Worm (Caenorhabditis elegans) whole organism, L1 larva: ENCODE data around the gene H32C10.1.
A peak's percentile ranks its signal among the peaks of the same experiment; 100 is the strongest.

Source experiments
- C04F5.9 ChIP-seq: sonication (generic microtip); optimal IDR thresholded peaks from 2 replicates; lab custom pipeline; 2016; ENCODE audit warnings: missing genetic modification characterization, missing compliant biosample characterization
- C16A3.4 ChIP-seq: fragments of 150-350 bp; optimal IDR thresholded peaks from 2 replicates; lab custom pipeline; 2014; ENCODE audit warnings: missing biosample characterization, missing genetic modification characterization
- aha-1 ChIP-seq: fragments of 150-350 bp; optimal IDR thresholded peaks from 2 replicates; lab custom pipeline; 2014; ENCODE audit warnings: missing biosample characterization, missing genetic modification characterization
- blmp-1 ChIP-seq: fragments of 150-350 bp; optimal IDR thresholded peaks from 2 replicates; lab custom pipeline; 2014; ENCODE audit warnings: missing biosample characterization, missing genetic modification characterization
- ceh-82 ChIP-seq, 3 experiments: fragments of 150-350 bp in 1 of 3; sonication (generic microtip) in 2 of 3; optimal IDR thresholded peaks; 2 replicates each; lab custom pipeline; 2014 to 2017; ENCODE audit warnings: missing biosample characterization in 3 of 3, missing genetic modification characterization in 3 of 3
- ceh-88 ChIP-seq: fragments of 200-800 bp; sonication (Bioruptor generic); IDR thresholded peaks from 2 replicates; pipeline ENCODE4 v1.3.6; 2022; ENCODE audit warnings: missing genetic modification characterization, missing compliant biosample characterization
- ceh-90 ChIP-seq: sonication (generic microtip); optimal IDR thresholded peaks from 2 replicates; lab custom pipeline; 2016; ENCODE audit warnings: missing genetic modification characterization, missing compliant biosample characterization
- ces-1 ChIP-seq: fragments of 150-350 bp; optimal IDR thresholded peaks from 2 replicates; lab custom pipeline; 2014; ENCODE audit warnings: missing biosample characterization, missing genetic modification reagents, missing genetic modification characterization
- dsc-1 ChIP-seq: sonication (generic microtip); optimal IDR thresholded peaks from 2 replicates; lab custom pipeline; 2016; ENCODE audit warnings: mild to moderate bottlenecking, missing genetic modification characterization, missing compliant biosample characterization
- efl-1 ChIP-seq, 4 experiments: fragments of 150-350 bp; optimal IDR thresholded peaks in 3 of 4; peaks in 1 of 4; 1 replicate in 1 of 4; 2 replicates in 3 of 4; lab custom pipeline; 2014; ENCODE audit warnings: missing biosample characterization in 2 of 4, missing genetic modification characterization in 2 of 4, missing genetic modification reagents in 2 of 4
- egl-27 ChIP-seq, 2 experiments: fragments of 150-350 bp in 1 of 2; sonication (generic microtip); optimal IDR thresholded peaks; 3 replicates each; lab custom pipeline; 2017 to 2018; ENCODE audit warnings: missing biosample characterization in 2 of 2, missing genetic modification characterization in 2 of 2, missing genetic modification reagents in 2 of 2
- elt-2 ChIP-seq: sonication (generic microtip); optimal IDR thresholded peaks from 2 replicates; lab custom pipeline; 2016; ENCODE audit warnings: missing genetic modification characterization, mild to moderate bottlenecking, inconsistent platforms, missing compliant biosample characterization, missing genetic modification reagents
- fkh-10 ChIP-seq: sonication (generic microtip); optimal IDR thresholded peaks from 2 replicates; lab custom pipeline; 2017; ENCODE audit warnings: missing biosample characterization, missing genetic modification reagents, missing genetic modification characterization
- fkh-4 ChIP-seq: sonication (generic microtip); optimal IDR thresholded peaks from 2 replicates; lab custom pipeline; 2016; ENCODE audit warnings: missing compliant biosample characterization, missing genetic modification characterization, borderline replicate concordance
- grh-1 ChIP-seq: fragments of 200-800 bp; sonication (Bioruptor generic); IDR thresholded peaks from 2 replicates; pipeline ENCODE4 v1.3.6; 2022; ENCODE audit warnings: missing genetic modification reagents, missing genetic modification characterization, missing compliant biosample characterization
- hlh-4 ChIP-seq: sonication (generic microtip); optimal IDR thresholded peaks from 2 replicates; lab custom pipeline; 2016; ENCODE audit warnings: mild to moderate bottlenecking, missing genetic modification characterization, missing compliant biosample characterization
- isw-1 ChIP-seq: fragments of 200-800 bp; sonication (Bioruptor generic); IDR thresholded peaks from 2 replicates; pipeline ENCODE4 v1.3.6; 2022; ENCODE audit warnings: missing genetic modification characterization, missing compliant biosample characterization
- lin-14 ChIP-seq: fragments of 200-800 bp; sonication (Bioruptor generic); optimal IDR thresholded peaks from 2 replicates; lab custom pipeline; 2018; ENCODE audit warnings: mild to moderate bottlenecking, missing genetic modification characterization, moderate library complexity, missing compliant biosample characterization
- lin-15B ChIP-seq: fragments of 150-350 bp; sonication (generic microtip); optimal IDR thresholded peaks from 3 replicates; lab custom pipeline; 2014; ENCODE audit warnings: missing biosample characterization, missing genetic modification characterization
- lin-35 ChIP-seq, 2 experiments: fragments of 150-350 bp; optimal IDR thresholded peaks; 2 replicates each; lab custom pipeline; 2014; ENCODE audit warnings: missing biosample characterization in 2 of 2, missing genetic modification characterization in 2 of 2, missing genetic modification reagents in 2 of 2
- lin-39 ChIP-seq: fragments of 150-350 bp; optimal IDR thresholded peaks from 2 replicates; lab custom pipeline; 2014; ENCODE audit warnings: missing biosample characterization, missing genetic modification reagents, missing genetic modification characterization
- lsy-2 ChIP-seq, 2 experiments: fragments of 150-350 bp; optimal IDR thresholded peaks; 2 replicates each; lab custom pipeline; 2014; ENCODE audit warnings: missing biosample characterization in 2 of 2, missing genetic modification characterization in 2 of 2
- nhr-12 ChIP-seq: sonication (generic microtip); optimal IDR thresholded peaks from 2 replicates; lab custom pipeline; 2017; ENCODE audit warnings: missing biosample characterization, missing genetic modification characterization
- nhr-19 ChIP-seq: fragments of 200-800 bp; sonication (Bioruptor generic); conservative IDR thresholded peaks from 2 replicates; pipeline ENCODE4 v1.3.6; 2022; ENCODE audit warnings: missing genetic modification characterization, missing compliant biosample characterization
- nhr-20 ChIP-seq: sonication (generic microtip); optimal IDR thresholded peaks from 2 replicates; lab custom pipeline; 2016; ENCODE audit warnings: mild to moderate bottlenecking, missing genetic modification characterization, missing compliant biosample characterization
- nhr-237 ChIP-seq: fragments of 150-350 bp; optimal IDR thresholded peaks from 2 replicates; lab custom pipeline; 2014; ENCODE audit warnings: missing biosample characterization, missing genetic modification characterization
- nhr-28 ChIP-seq: fragments of 150-350 bp; optimal IDR thresholded peaks from 2 replicates; lab custom pipeline; 2014; ENCODE audit warnings: missing biosample characterization, missing genetic modification characterization
- nhr-47 ChIP-seq: sonication (generic microtip); optimal IDR thresholded peaks from 2 replicates; lab custom pipeline; 2016; ENCODE audit warnings: mild to moderate bottlenecking, missing genetic modification characterization, moderate library complexity, missing compliant biosample characterization
- nhr-71 ChIP-seq: sonication (generic microtip); optimal IDR thresholded peaks from 2 replicates; lab custom pipeline; 2016; ENCODE audit warnings: mild to moderate bottlenecking, missing genetic modification characterization, moderate library complexity, missing compliant biosample characterization
- nhr-76 ChIP-seq: sonication (generic microtip); optimal IDR thresholded peaks from 2 replicates; lab custom pipeline; 2017; ENCODE audit warnings: missing biosample characterization, missing genetic modification characterization
- nhr-85 ChIP-seq: sonication (generic microtip); peaks from one replicate; lab custom pipeline; 2016; ENCODE audit warnings: missing genetic modification characterization, inconsistent platforms, missing compliant biosample characterization
- rnt-1 ChIP-seq: sonication (generic microtip); optimal IDR thresholded peaks from 2 replicates; lab custom pipeline; 2016; ENCODE audit warnings: mild to moderate bottlenecking, missing genetic modification characterization, moderate library complexity, missing compliant biosample characterization
- skn-1 ChIP-seq: fragments of 150-350 bp; optimal IDR thresholded peaks from 2 replicates; lab custom pipeline; 2014; ENCODE audit warnings: missing biosample characterization, missing genetic modification characterization
- snu-23 ChIP-seq: sonication (generic microtip); optimal IDR thresholded peaks from 2 replicates; lab custom pipeline; 2016; ENCODE audit warnings: missing genetic modification characterization, missing compliant biosample characterization
- sup-37 ChIP-seq: fragments of 200-800 bp; sonication (Bioruptor generic); optimal IDR thresholded peaks from 2 replicates; lab custom pipeline; 2018; ENCODE audit warnings: mild to moderate bottlenecking, missing genetic modification characterization, missing compliant biosample characterization
- unc-130 ChIP-seq: fragments of 150-350 bp; optimal IDR thresholded peaks from 2 replicates; lab custom pipeline; 2017; ENCODE audit warnings: missing biosample characterization, missing genetic modification characterization, inconsistent platforms
- unc-30 ChIP-seq: sonication (generic microtip); optimal IDR thresholded peaks from 2 replicates; lab custom pipeline; 2017; ENCODE audit warnings: missing biosample characterization, missing genetic modification characterization
- unc-62 ChIP-seq: fragments of 150-350 bp; optimal IDR thresholded peaks from 2 replicates; lab custom pipeline; 2014; ENCODE audit warnings: missing biosample characterization, missing genetic modification reagents, missing genetic modification characterization
- unc-86 ChIP-seq: sonication (generic microtip); optimal IDR thresholded peaks from 2 replicates; lab custom pipeline; 2016; ENCODE audit warnings: missing genetic modification characterization, missing compliant biosample characterization
- xbp-1 ChIP-seq: sonication (generic microtip); optimal IDR thresholded peaks from 2 replicates; lab custom pipeline; 2016; ENCODE audit warnings: missing genetic modification characterization, missing compliant biosample characterization
- zip-4 ChIP-seq: fragments of 200-800 bp; sonication (Bioruptor generic); optimal IDR thresholded peaks from 2 replicates; lab custom pipeline; 2018; ENCODE audit warnings: mild to moderate bottlenecking, missing genetic modification characterization, moderate library complexity, missing compliant biosample characterization
- ztf-11 ChIP-seq, 2 experiments: sonication (generic microtip); optimal IDR thresholded peaks; 2 replicates each; lab custom pipeline; 2016 to 2017; ENCODE audit warnings: missing genetic modification characterization in 2 of 2, missing biosample characterization in 1 of 2, missing compliant biosample characterization in 1 of 2
- ztf-4 ChIP-seq: fragments of 150-350 bp; optimal IDR thresholded peaks from 2 replicates; lab custom pipeline; 2014; ENCODE audit warnings: missing biosample characterization, missing genetic modification characterization

Gene H32C10.1

ce11 chrIV:5941236-5941976, 7.3 kb downstream of the H32C10.1 start, which contains the start of gene pfkb-1.2:
Gene pfkb-1.2, plus strand, starts transcription at chrIV:5941926.
- TF ChIP-seq lin-14 (GFP tag; lab: Kevin White, UChicago) (peak; percentile 46), efl-1 (optimal IDR thresholded peaks at IDR 0.05; lab: Kevin White, UChicago) (no peak), efl-1 (GFP tag; optimal IDR thresholded peaks at IDR 0.05 in 1 of 2; lab: Kevin White, UChicago) (peak in 1 of 2 experiments; percentile 19), rnt-1 (tag; lab: Kevin White, UChicago) (peak; percentile 17), snu-23 (peak; percentile 2), nhr-85 (tag; lab: Kevin White, UChicago) (peak; percentile 38), ztf-11 (tag; optimal IDR thresholded peaks at IDR 0.05; lab: Kevin White, UChicago) (no peak), blmp-1 (tag; lab: Kevin White, UChicago) (peak; percentile 52), nhr-71 (tag; lab: Kevin White, UChicago) (no peak)
- TF ChIP-seq, all 84 proteins: peak for 6

- TF ChIP-seq elt-2 (tag; lab: Kevin White, UChicago) = no peak
Observed at ce11 chrIV:5944172-5944571, 10.0 kb downstream of the H32C10.1 start.

DNA sequence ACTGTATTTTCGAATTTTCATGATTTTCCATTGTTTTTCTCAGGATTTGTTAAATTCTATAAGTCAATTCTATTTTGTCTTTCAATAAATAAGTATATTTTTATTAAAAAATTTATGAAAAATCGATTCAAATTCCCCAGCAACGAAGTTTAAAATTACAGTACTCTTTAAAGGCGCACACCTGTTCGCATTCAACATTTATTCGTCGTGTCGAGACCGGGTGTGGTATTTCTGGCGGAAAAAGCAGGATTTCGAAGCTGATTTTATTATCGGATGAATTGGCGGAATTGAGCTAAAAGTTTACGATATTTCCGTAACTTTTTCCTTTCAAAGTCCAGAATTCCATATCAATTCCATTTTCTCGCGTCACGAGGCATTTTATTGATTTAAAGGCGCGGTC, 11.3 kb downstream of the H32C10.1 start:
- TF ChIP-seq nhr-12 (no peak), sup-37 (GFP tag; lab: Kevin White, UChicago) (no peak), aha-1 (tag; lab: Kevin White, UChicago) (no peak), dsc-1 (tag; lab: Kevin White, UChicago) (no peak), grh-1 (no peak), lin-35 (GFP tag; optimal IDR thresholded peaks at IDR 0.05; lab: Kevin White, UChicago) (no peak), lsy-2 (tag; optimal IDR thresholded peaks at IDR 0.05; lab: Kevin White, UChicago) (no peak), C04F5.9 (tag; lab: Kevin White, UChicago) (no peak), egl-27 (tag; optimal IDR thresholded peaks at IDR 0.05; lab: Kevin White, UChicago) (no peak), nhr-237 (tag; lab: Kevin White, UChicago) (no peak), hlh-4 (tag; lab: Kevin White, UChicago) (no peak), nhr-28 (tag; lab: Kevin White, UChicago) (no peak), zip-4 (GFP tag; lab: Kevin White, UChicago) (no peak), fkh-4 (tag; lab: Kevin White, UChicago) (no peak), nhr-76 (tag; lab: Kevin White, UChicago) (no peak), skn-1 (no peak), nhr-20 (tag; lab: Kevin White, UChicago) (no peak), ceh-90 (tag; lab: Kevin White, UChicago) (no peak), nhr-47 (no peak)

DNA sequence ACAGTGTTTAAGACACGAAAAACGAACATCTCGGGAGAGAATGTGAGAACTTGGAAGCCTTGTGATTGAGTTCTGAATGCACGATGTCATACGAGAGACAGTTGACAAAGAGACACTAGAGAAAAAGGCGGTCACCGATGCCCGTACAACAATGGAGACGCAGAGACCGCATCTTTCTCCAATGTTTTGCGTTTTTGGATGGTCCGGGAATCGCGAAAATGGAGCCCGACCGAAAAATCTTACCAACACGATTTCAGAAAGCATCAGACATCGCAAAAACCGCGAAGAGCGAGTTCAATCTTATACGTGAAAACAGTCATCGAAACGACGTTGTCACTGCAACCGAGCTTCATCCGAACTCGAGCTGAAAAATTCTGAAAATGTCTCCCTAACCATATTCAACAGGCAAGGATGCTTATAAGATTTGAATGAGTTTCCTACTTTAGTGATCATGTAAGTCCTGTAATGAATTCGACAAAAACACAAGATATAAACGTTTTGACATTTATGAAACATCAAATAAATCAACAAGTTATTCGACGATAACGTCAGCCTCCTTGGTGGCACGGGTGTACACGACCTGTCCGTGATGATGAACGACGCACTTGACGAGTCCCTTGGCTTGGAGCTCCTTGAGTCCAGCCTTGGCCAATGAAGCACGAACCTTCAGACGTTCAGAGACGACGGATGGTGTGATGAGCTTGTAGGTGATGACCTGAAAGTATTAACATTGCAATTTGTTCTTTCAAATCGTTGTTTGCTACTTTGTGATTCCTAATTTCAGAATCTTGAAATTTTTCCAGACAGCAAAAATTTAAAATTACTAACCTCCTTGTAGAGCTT, 12.7 kb downstream of the H32C10.1 start, which contains the start of gene inx-7:
Gene inx-7 (minus strand): TSS at position 37 of the 843 bp plus-strand sequence.
- no peak for TF ChIP-seq nhr-237 (tag; lab: Kevin White, UChicago)
- no peak for TF ChIP-seq lin-39 (tag; lab: Kevin White, UChicago)
- TF ChIP-seq C16A3.4 (tag; lab: Kevin White, UChicago) = no peak
- no peak for TF ChIP-seq isw-1 (GFP tag; lab: Robert Waterston, UW)
- peak; percentile 36; the same call in 1 of the 2 replicates for TF ChIP-seq ceh-88 (GFP tag; lab: Robert Waterston, UW)
- no peak for TF ChIP-seq unc-30
- no peak for TF ChIP-seq dsc-1 (tag; lab: Kevin White, UChicago)
- TF ChIP-seq elt-2 (tag; lab: Kevin White, UChicago) = peak; percentile 16
- peak; percentile 26 for TF ChIP-seq lin-14 (GFP tag; lab: Kevin White, UChicago)
- TF ChIP-seq xbp-1 (tag; lab: Kevin White, UChicago) = no peak
- no peak for TF ChIP-seq unc-130 (tag; lab: Kevin White, UChicago)
- TF ChIP-seq ceh-82 (tag; optimal IDR thresholded peaks at IDR 0.05; lab: Kevin White, UChicago) = no peak
- no peak for TF ChIP-seq lin-15B (tag; lab: Kevin White, UChicago)
- TF ChIP-seq ces-1 = no peak
- TF ChIP-seq lin-35 (GFP tag; optimal IDR thresholded peaks at IDR 0.05; lab: Kevin White, UChicago) = no peak
- TF ChIP-seq nhr-71 (tag; lab: Kevin White, UChicago) = peak; percentile 43
- no peak for TF ChIP-seq fkh-10 (GFP tag; lab: Kevin White, UChicago)
- TF ChIP-seq lsy-2 (tag; optimal IDR thresholded peaks at IDR 0.05; lab: Kevin White, UChicago) = peak in 1 of 2 experiments; percentile 57
- peak; percentile 49 for TF ChIP-seq nhr-47
- 0 out of 2 replicates have a peak, but pooled peaks have one; percentile 16 for TF ChIP-seq nhr-19 (GFP tag; lab: Robert Waterston, UW)
- no peak for TF ChIP-seq unc-86 (tag; lab: Kevin White, UChicago)
- no peak for TF ChIP-seq hlh-4 (tag; lab: Kevin White, UChicago)
- no peak for TF ChIP-seq unc-62
- TF ChIP-seq ztf-4 (tag; lab: Kevin White, UChicago) = peak; percentile 3
